Worm (Caenorhabditis elegans) whole organism, young adult: ENCODE data around the gene mtcu-2.
"Not testable (repeated sequence)": the region's sequence is repeated elsewhere in the genome, so short reads cannot be mapped to it uniquely, and the experiment has no call there.

ENCODE experiments used
- K12H6.12 ChIP-seq: fragments of 200-800 bp; sonication (Bioruptor generic); optimal IDR thresholded peaks from 2 replicates; lab custom pipeline; 2018; ENCODE audit warnings: mild to moderate bottlenecking, missing genetic modification characterization, missing compliant biosample characterization
- akir-1 ChIP-seq: fragments of 200-800 bp; sonication (Bioruptor generic); optimal IDR thresholded peaks from 2 replicates; lab custom pipeline; 2018; ENCODE audit warnings: mild to moderate bottlenecking, missing genetic modification characterization, moderate library complexity, missing compliant biosample characterization
- atf-7 ChIP-seq: sonication (generic microtip); optimal IDR thresholded peaks from 2 replicates; lab custom pipeline; 2017; ENCODE audit warnings: mild to moderate bottlenecking, missing genetic modification characterization, missing compliant biosample characterization
- athp-1 ChIP-seq: sonication (generic microtip); optimal IDR thresholded peaks from 2 replicates; lab custom pipeline; 2017; ENCODE audit warnings: mild to moderate bottlenecking, missing genetic modification characterization, missing compliant biosample characterization
- attf-3 ChIP-seq: fragments of 200-800 bp; sonication (Bioruptor generic); conservative IDR thresholded peaks from 2 replicates; pipeline ENCODE4 v1.3.6; 2022; ENCODE audit warnings: missing genetic modification reagents, missing genetic modification characterization, missing compliant biosample characterization
- attf-5 ChIP-seq: fragments of 200-800 bp; sonication (Bioruptor generic); optimal IDR thresholded peaks from 2 replicates; lab custom pipeline; 2018; ENCODE audit warnings: mild to moderate bottlenecking, missing genetic modification characterization, missing compliant biosample characterization
- attf-6 ChIP-seq: fragments of 200-800 bp; sonication (Bioruptor generic); IDR thresholded peaks from 2 replicates; pipeline ENCODE4 v1.3.6; 2022; ENCODE audit warnings: missing genetic modification reagents, missing genetic modification characterization, missing compliant biosample characterization
- bed-2 ChIP-seq: fragments of 200-800 bp; sonication (Bioruptor generic); IDR thresholded peaks from 2 replicates; pipeline ENCODE4 v1.3.6; 2022; ENCODE audit warnings: missing genetic modification reagents, missing genetic modification characterization, missing compliant biosample characterization
- cebp-1 ChIP-seq, 2 experiments: fragments of 200-800 bp in 1 of 2; sonication (Bioruptor generic) in 1 of 2; sonication (generic microtip) in 1 of 2; IDR thresholded peaks in 1 of 2; optimal IDR thresholded peaks in 1 of 2; 2 replicates each; pipeline versions ENCODE4 v1.3.6 to Lab custom; 2017 to 2022; ENCODE audit warnings: missing compliant biosample characterization in 2 of 2, missing genetic modification characterization in 2 of 2, mild to moderate bottlenecking in 1 of 2, missing genetic modification reagents in 1 of 2, moderate library complexity in 1 of 2
- ceh-100 ChIP-seq: fragments of 200-800 bp; sonication (Bioruptor generic); IDR thresholded peaks from 2 replicates; pipeline ENCODE4 v1.3.6; 2022; ENCODE audit warnings: missing genetic modification reagents, missing genetic modification characterization, missing compliant biosample characterization
- ceh-40 ChIP-seq: fragments of 200-800 bp; sonication (Bioruptor generic); IDR thresholded peaks from 2 replicates; pipeline ENCODE4 v1.3.6; 2022; ENCODE audit warnings: missing genetic modification characterization, missing compliant biosample characterization
- chd-7 ChIP-seq: sonication (generic microtip); optimal IDR thresholded peaks from 2 replicates; lab custom pipeline; 2016; ENCODE audit warnings: mild to moderate bottlenecking, missing genetic modification characterization, moderate library complexity, missing compliant biosample characterization
- dox-1 ChIP-seq: fragments of 200-800 bp; sonication (Bioruptor generic); IDR thresholded peaks from 2 replicates; pipeline ENCODE4 v1.3.6; 2022; ENCODE audit warnings: missing genetic modification reagents, missing genetic modification characterization, missing compliant biosample characterization
- egrh-3 ChIP-seq: fragments of 200-800 bp; sonication (Bioruptor generic); IDR thresholded peaks from 2 replicates; pipeline ENCODE4 v1.3.6; 2022; ENCODE audit warnings: missing genetic modification reagents, missing genetic modification characterization, missing compliant biosample characterization
- ets-4 ChIP-seq: fragments of 200-800 bp; sonication (Bioruptor generic); optimal IDR thresholded peaks from 2 replicates; lab custom pipeline; 2018; ENCODE audit warnings: mild to moderate bottlenecking, missing genetic modification characterization, missing compliant biosample characterization
- fkh-3 ChIP-seq: sonication (generic microtip); optimal IDR thresholded peaks from 2 replicates; lab custom pipeline; 2016; ENCODE audit warnings: mild to moderate bottlenecking, missing genetic modification characterization, missing compliant biosample characterization
- hsf-1 ChIP-seq: fragments of 200-800 bp; sonication (Bioruptor generic); IDR thresholded peaks from 2 replicates; pipeline ENCODE4 v1.3.6; 2022; ENCODE audit warnings: missing genetic modification reagents, missing genetic modification characterization, missing compliant biosample characterization
- lsl-1 ChIP-seq: fragments of 200-800 bp; sonication (Bioruptor generic); optimal IDR thresholded peaks from 2 replicates; lab custom pipeline; 2018; ENCODE audit warnings: mild to moderate bottlenecking, missing genetic modification characterization, moderate library complexity, missing compliant biosample characterization
- madf-10 ChIP-seq: sonication (generic microtip); optimal IDR thresholded peaks from 2 replicates; lab custom pipeline; 2016; ENCODE audit warnings: mild to moderate bottlenecking, missing genetic modification characterization, missing compliant biosample characterization
- madf-3 ChIP-seq: fragments of 200-800 bp; sonication (Bioruptor generic); IDR thresholded peaks from 2 replicates; pipeline ENCODE4 v1.3.6; 2022; ENCODE audit warnings: missing genetic modification reagents, missing genetic modification characterization, missing compliant biosample characterization
- nfyb-1 ChIP-seq: fragments of 200-800 bp; sonication (Bioruptor generic); IDR thresholded peaks from 2 replicates; pipeline ENCODE4 v1.3.6; 2022; ENCODE audit warnings: missing genetic modification reagents, missing genetic modification characterization, missing compliant biosample characterization
- nhr-80 ChIP-seq: sonication (generic microtip); optimal IDR thresholded peaks from 2 replicates; lab custom pipeline; 2016; ENCODE audit warnings: missing genetic modification characterization, missing compliant biosample characterization
- rpc-1 ChIP-seq, 2 experiments: fragments of 150-350 bp in 1 of 2; sonication (generic microtip) in 1 of 2; optimal IDR thresholded peaks; 2 replicates each; lab custom pipeline; 2014 to 2018; ENCODE audit warnings: missing biosample characterization in 1 of 2, missing genetic modification characterization in 1 of 2, missing genetic modification reagents in 1 of 2, missing genotype in 1 of 2
- sea-2 ChIP-seq: fragments of 200-800 bp; sonication (Bioruptor generic); IDR thresholded peaks from 2 replicates; pipeline ENCODE4 v1.3.6; 2022; ENCODE audit warnings: missing genetic modification characterization, missing compliant biosample characterization
- snpc-3.4 ChIP-seq: sonication (generic microtip); optimal IDR thresholded peaks from 2 replicates; lab custom pipeline; 2017; ENCODE audit warnings: missing genetic modification characterization, mild to moderate bottlenecking, missing compliant biosample characterization, antibody characterized with exemption, moderate library complexity, missing genotype, missing genetic modification reagents
- snpc-4 ChIP-seq, 5 experiments: fragments of 150-350 bp in 1 of 5; sonication (generic microtip) in 4 of 5; optimal IDR thresholded peaks; 2 replicates each; lab custom pipeline; 2014 to 2018; ENCODE audit warnings: missing genetic modification characterization in 5 of 5, missing biosample characterization in 3 of 5, antibody characterized with exemption in 2 of 5, mild to moderate bottlenecking in 2 of 5, missing compliant biosample characterization in 2 of 5, missing genotype in 2 of 5, moderate library complexity in 2 of 5, missing genetic modification reagents in 1 of 5
- tbp1 ChIP-seq: fragments of 200-800 bp; sonication (Bioruptor generic); optimal IDR thresholded peaks from 2 replicates; lab custom pipeline; 2018; ENCODE audit warnings: mild to moderate bottlenecking, missing genetic modification characterization, missing compliant biosample characterization
- tlf-1 ChIP-seq: fragments of 200-800 bp; sonication (Bioruptor generic); optimal IDR thresholded peaks from 2 replicates; lab custom pipeline; 2018; ENCODE audit warnings: mild to moderate bottlenecking, missing genetic modification characterization, missing compliant biosample characterization
- ztf-22 ChIP-seq: fragments of 200-800 bp; sonication (Bioruptor generic); optimal IDR thresholded peaks from 2 replicates; lab custom pipeline; 2018; ENCODE audit warnings: mild to moderate bottlenecking, missing genetic modification characterization, moderate library complexity, missing compliant biosample characterization

The mtcu-2 gene

ce11 chrII:10008552-10008951 lies 24.5 kb downstream of the mtcu-2 start:
- TF ChIP-seq madf-3 (no peak), attf-6 (GFP tag; lab: Robert Waterston, UW) (no peak), snpc-3.4 (tag; lab: Kevin White, UChicago) (no peak), athp-1 (tag; lab: Kevin White, UChicago) (no peak), ceh-100 (GFP tag; lab: Robert Waterston, UW) (no peak), tlf-1 (GFP tag; lab: Kevin White, UChicago) (no peak)
- TF ChIP-seq, all 124 proteins: peak for 0

ce11 chrII:10007917-10008316 lies 25.1 kb downstream of the mtcu-2 start, which contains the start of gene ZK892.5:
TSS of gene ZK892.5 (plus strand) at chrII:10008217.
- TF ChIP-seq chd-7 (tag; lab: Kevin White, UChicago) (no peak), hsf-1 (no peak), ceh-40 (no peak), fkh-3 (no peak), rpc-1 (optimal IDR thresholded peaks at IDR 0.05; lab: Kevin White, UChicago) (no peak), rpc-1 (tag; optimal IDR thresholded peaks at IDR 0.05; lab: Kevin White, UChicago) (no peak), lsl-1 (no peak)

ce11 chrII:10006266-10006665 lies 26.7 kb downstream of the mtcu-2 start, which contains the start of gene ZK892.4:
TSS of gene ZK892.4 (plus strand) at chrII:10006566.
- TF ChIP-seq snpc-4 (GFP tag; optimal IDR thresholded peaks at IDR 0.05; lab: Kevin White, UChicago); snpc-4 (tag; optimal IDR thresholded peaks at IDR 0.05; lab: Kevin White, UChicago); akir-1; sea-2 (GFP tag; lab: Robert Waterston, UW): not testable (repeated sequence)

- TF ChIP-seq attf-5 (GFP tag; lab: Kevin White, UChicago) (no peak), egrh-3 (GFP tag; lab: Robert Waterston, UW) (no peak), K12H6.12 (no peak)
Measured at ce11 chrII:10001546-10001945, 31.5 kb downstream of the mtcu-2 start, which contains the start of gene ZK892.3. TSS of gene ZK892.3 (plus strand) at chrII:10001846.

- TF ChIP-seq ztf-22 (GFP tag; lab: Kevin White, UChicago) = peak; percentile 20
- no peak for TF ChIP-seq bed-2 (GFP tag; lab: Robert Waterston, UW)
- peak; percentile 44 for TF ChIP-seq ets-4 (GFP tag; lab: Kevin White, UChicago)
- TF ChIP-seq cebp-1 (GFP tag; IDR thresholded peaks at IDR 0.05; lab: Robert Waterston, UW) = no peak
- TF ChIP-seq cebp-1 (tag; optimal IDR thresholded peaks at IDR 0.05; lab: Kevin White, UChicago) = peak; percentile 30
- TF ChIP-seq atf-7 (tag; lab: Kevin White, UChicago) = peak; percentile 16
- TF ChIP-seq madf-10 = no peak
- peak; percentile 36; the same call in 1 of the 2 replicates for TF ChIP-seq dox-1
- peak; percentile 73 for TF ChIP-seq nfyb-1 (GFP tag; lab: Robert Waterston, UW)
- TF ChIP-seq attf-5 (GFP tag; lab: Kevin White, UChicago) = peak; percentile 28
- TF ChIP-seq tbp1 (GFP tag; lab: Kevin White, UChicago) = peak; percentile 17
- no peak for TF ChIP-seq attf-3 (GFP tag; lab: Robert Waterston, UW)
- TF ChIP-seq nhr-80 (tag; lab: Kevin White, UChicago) = peak; percentile 99
- TF ChIP-seq, all 124 proteins: peak for 9
Measured at ce11 chrII:10001065-10001464, 31.9 kb downstream of the mtcu-2 start, which contains the start of gene nlt-1. TSS of gene nlt-1 (minus strand) at chrII:10001142.
